Worm (Caenorhabditis elegans): ENCODE results near the gene gldi-2.

Gene gldi-2

ce11 chrII:6736604-6737003, 46.6 kb upstream of the gldi-2 start, which contains the start of gene T14B4.1:
TSS of gene T14B4.1 (plus strand) at chrII:6736904.
- TF ChIP-seq nhr-23 (tag; optimal IDR thresholded peaks at IDR 0.05), result no peak
- TF ChIP-seq dmd-4 (tag; optimal IDR thresholded peaks at IDR 0.05), result no peak
- TF ChIP-seq unc-39 (tag; optimal IDR thresholded peaks at IDR 0.05), result no peak
- no peak for TF ChIP-seq nhr-129 (tag; optimal IDR thresholded peaks at IDR 0.05)
- TF ChIP-seq alr-1 (tag; optimal IDR thresholded peaks at IDR 0.05), result no peak
- no peak for TF ChIP-seq nhr-12 (tag; optimal IDR thresholded peaks at IDR 0.05)
- TF ChIP-seq ceh-82 (tag; optimal IDR thresholded peaks at IDR 0.05), result no peak
- no peak for TF ChIP-seq nhr-237 (tag; optimal IDR thresholded peaks at IDR 0.05)
- TF ChIP-seq ztf-11 (tag; optimal IDR thresholded peaks at IDR 0.05), result no peak
- no peak for TF ChIP-seq nhr-77 (tag; optimal IDR thresholded peaks at IDR 0.05)
- no peak for TF ChIP-seq ZK546.5 (tag; optimal IDR thresholded peaks at IDR 0.05)
- no peak for TF ChIP-seq lsy-2 (tag; optimal IDR thresholded peaks at IDR 0.05)

ce11 chrII:6741428-6741827, 41.8 kb upstream of the gldi-2 start, which contains the start of gene exos-8:
TSS of gene exos-8 (plus strand) at chrII:6741691.
- no peak for TF ChIP-seq ZK546.5 (tag; optimal IDR thresholded peaks at IDR 0.05)
- peak in 1 of 2 experiments; percentile 71 for TF ChIP-seq lsy-2 (tag; optimal IDR thresholded peaks at IDR 0.05)
- no peak for TF ChIP-seq sem-4 (tag; optimal IDR thresholded peaks at IDR 0.05)
- no peak for TF ChIP-seq mbf-1 (tag; optimal IDR thresholded peaks at IDR 0.05)
- no peak for TF ChIP-seq nhr-77 (tag; optimal IDR thresholded peaks at IDR 0.05)
- TF ChIP-seq nhr-6 (tag; optimal IDR thresholded peaks at IDR 0.05), result no peak
- TF ChIP-seq alr-1 (tag; optimal IDR thresholded peaks at IDR 0.05), result no peak
- TF ChIP-seq dmd-4 (tag; optimal IDR thresholded peaks at IDR 0.05), result no peak
- TF ChIP-seq F13H6.1 (tag; optimal IDR thresholded peaks at IDR 0.05), result peak; percentile 20
- peak; percentile 32 for TF ChIP-seq fos-1 (tag; optimal IDR thresholded peaks at IDR 0.05)
- TF ChIP-seq nhr-129 (tag; optimal IDR thresholded peaks at IDR 0.05), result peak; percentile 65
- no peak for TF ChIP-seq nhr-12 (tag; optimal IDR thresholded peaks at IDR 0.05)
- no peak for TF ChIP-seq ceh-16 (tag; optimal IDR thresholded peaks at IDR 0.05)
- TF ChIP-seq crh-2 (tag; optimal IDR thresholded peaks at IDR 0.05), result peak; percentile 48
- TF ChIP-seq unc-62 (GFP tag; optimal IDR thresholded peaks at IDR 0.05), result no peak
- TF ChIP-seq gmeb-1 (tag; optimal IDR thresholded peaks at IDR 0.05), result no peak
- TF ChIP-seq aly-2 (tag; optimal IDR thresholded peaks at IDR 0.05), result no peak
- TF ChIP-seq mab-5 (tag; optimal IDR thresholded peaks at IDR 0.05), result no peak
- TF ChIP-seq skn-1 (tag; optimal IDR thresholded peaks at IDR 0.05), result no peak
- TF ChIP-seq nhr-21 (tag; optimal IDR thresholded peaks at IDR 0.05), result peak; percentile 13
- no peak for TF ChIP-seq nhr-237 (tag; optimal IDR thresholded peaks at IDR 0.05)
- TF ChIP-seq elt-1 (tag; optimal IDR thresholded peaks at IDR 0.05), result no peak
- peak; percentile 54 for TF ChIP-seq lin-13 (GFP tag; optimal IDR thresholded peaks at IDR 0.05)
- no peak for TF ChIP-seq R02D3.7 (tag; optimal IDR thresholded peaks at IDR 0.05)
- TF ChIP-seq zag-1 (tag; optimal IDR thresholded peaks at IDR 0.05), result peak; percentile 7
- TF ChIP-seq sma-3 (GFP tag; optimal IDR thresholded peaks at IDR 0.05), result peak; percentile 57
- TF ChIP-seq unc-39 (tag; optimal IDR thresholded peaks at IDR 0.05), result no peak
- TF ChIP-seq ztf-1 (GFP tag; conservative IDR thresholded peaks at IDR 0.05), result no peak
- no peak for TF ChIP-seq unc-55 (GFP tag; optimal IDR thresholded peaks at IDR 0.05)
- TF ChIP-seq nhr-10 (tag; optimal IDR thresholded peaks at IDR 0.05), result no peak
- TF ChIP-seq nhr-23 (tag; optimal IDR thresholded peaks at IDR 0.05), result no peak
- TF ChIP-seq C34F6.9 (tag; optimal IDR thresholded peaks at IDR 0.05), result peak; percentile 68
- TF ChIP-seq lin-39 (tag; optimal IDR thresholded peaks at IDR 0.05), result no peak
- TF ChIP-seq snpc-4 (tag; optimal IDR thresholded peaks at IDR 0.05), result no peak
- TF ChIP-seq sma-9 (GFP tag; optimal IDR thresholded peaks at IDR 0.05), result peak; percentile 33
- TF ChIP-seq sma-9 (tag; optimal IDR thresholded peaks at IDR 0.05), result no peak

ce11 chrII:6742614-6743013, 40.6 kb upstream of the gldi-2 start, which contains the start of gene F41G3.6:
TSS of gene F41G3.6 (plus strand) at chrII:6742914.
- TF ChIP-seq blmp-1 (tag; optimal IDR thresholded peaks at IDR 0.05; ENCODE audit: insufficient read depth) (no peak), nhr-11 (tag; optimal IDR thresholded peaks at IDR 0.05) (no peak), sma-3 (GFP tag; optimal IDR thresholded peaks at IDR 0.05) (no peak), Y55F3AM.14 (GFP tag; optimal IDR thresholded peaks at IDR 0.05) (no peak), peb-1 (tag; optimal IDR thresholded peaks at IDR 0.05) (no peak), snpc-4 (tag; optimal IDR thresholded peaks at IDR 0.05) (no peak), alr-1 (tag; optimal IDR thresholded peaks at IDR 0.05) (no peak), nhr-10 (tag; optimal IDR thresholded peaks at IDR 0.05) (no peak), unc-55 (GFP tag; optimal IDR thresholded peaks at IDR 0.05) (no peak), R02D3.7 (tag; optimal IDR thresholded peaks at IDR 0.05) (no peak), unc-39 (tag; optimal IDR thresholded peaks at IDR 0.05) (no peak), dmd-4 (tag; optimal IDR thresholded peaks at IDR 0.05) (no peak), unc-62 (GFP tag; optimal IDR thresholded peaks at IDR 0.05) (no peak), elt-1 (tag; optimal IDR thresholded peaks at IDR 0.05) (no peak)
